Fruit fly (Drosophila melanogaster) whole organism, embryonic: ENCODE results near the gene CG5715.

Experiments
- Bteb2 ChIP-seq: fragments of 200-800 bp; sonication (Bioruptor generic); optimal IDR thresholded peaks from 2 replicates; lab custom pipeline; 2016; ENCODE audit warnings: missing biosample characterization, missing genetic modification characterization
- CG11456 ChIP-seq: fragments of 200-800 bp; sonication (Bioruptor generic); IDR thresholded peaks from 3 replicates; pipeline ENCODE4 v1.3.6; 2022; ENCODE audit warnings: missing biosample characterization, missing genetic modification characterization
- CG11560 ChIP-seq: fragments of 200-800 bp; sonication (Bioruptor generic); IDR thresholded peaks from 3 replicates; pipeline ENCODE4 v1.3.6; 2022; ENCODE audit warnings: missing biosample characterization, missing genetic modification characterization
- CG12071 ChIP-seq: fragments of 200-800 bp; sonication (Bioruptor generic); optimal IDR thresholded peaks from 3 replicates; lab custom pipeline; 2018; ENCODE audit warnings: missing biosample characterization, mild to moderate bottlenecking, missing genetic modification characterization
- CG12104 ChIP-seq: fragments of 200-800 bp; sonication (Bioruptor generic); optimal IDR thresholded peaks from 3 replicates; lab custom pipeline; 2016; ENCODE audit warnings: missing biosample characterization, missing genetic modification characterization
- CG1233 ChIP-seq: fragments of 200-800 bp; sonication (Bioruptor generic); optimal IDR thresholded peaks from 4 replicates; lab custom pipeline; 2018; ENCODE audit warnings: missing biosample characterization, mild to moderate bottlenecking, missing genetic modification characterization
- CG12659 ChIP-seq: fragments of 200-800 bp; sonication (Bioruptor generic); optimal IDR thresholded peaks from 3 replicates; lab custom pipeline; 2017; ENCODE audit warnings: mild to moderate bottlenecking, missing biosample characterization, missing genetic modification reagents, missing genetic modification characterization
- CG14965 ChIP-seq: fragments of 200-800 bp; sonication (Bioruptor generic); optimal IDR thresholded peaks from 2 replicates; lab custom pipeline; 2016; ENCODE audit warnings: missing biosample characterization, missing genetic modification characterization, borderline replicate concordance
- CG15269 ChIP-seq: fragments of 200-800 bp; sonication (Bioruptor generic); optimal IDR thresholded peaks from 2 replicates; lab custom pipeline; 2018; ENCODE audit warnings: missing biosample characterization, mild to moderate bottlenecking, missing genetic modification characterization, moderate library complexity
- CG15479 ChIP-seq: fragments of 200-800 bp; sonication (Bioruptor generic); optimal IDR thresholded peaks from 3 replicates; lab custom pipeline; 2019; ENCODE audit warnings: missing biosample characterization, mild to moderate bottlenecking, missing genetic modification characterization, moderate library complexity
- CG15514 ChIP-seq: fragments of 200-800 bp; sonication (Bioruptor generic); optimal IDR thresholded peaks from 3 replicates; lab custom pipeline; 2017; ENCODE audit warnings: missing biosample characterization, missing genetic modification characterization, mild to moderate bottlenecking, moderate library complexity, missing genetic modification reagents
- CG18262 ChIP-seq: fragments of 200-800 bp; optimal IDR thresholded peaks from 3 replicates; lab custom pipeline; 2019; ENCODE audit warnings: missing biosample characterization, mild to moderate bottlenecking, missing genetic modification characterization, moderate library complexity
- CG31388 ChIP-seq: fragments of 200-800 bp; sonication (Bioruptor generic); optimal IDR thresholded peaks from 2 replicates; lab custom pipeline; 2016; ENCODE audit warnings: missing biosample characterization, missing genetic modification characterization
- CG31441 ChIP-seq: fragments of 200-800 bp; sonication (Bioruptor generic); IDR thresholded peaks from 2 replicates; pipeline ENCODE4 v1.3.6; 2022; ENCODE audit warnings: missing biosample characterization, missing genetic modification characterization
- CG42726 ChIP-seq: fragments of 200-800 bp; sonication (Bioruptor generic); IDR thresholded peaks from 2 replicates; pipeline ENCODE4 v1.3.6; 2022; ENCODE audit warnings: missing biosample characterization, missing genetic modification characterization; ENCODE audit not compliant: partially characterized antibody
- CG6254 ChIP-seq: fragments of 200-800 bp; sonication (Bioruptor generic); optimal IDR thresholded peaks from 3 replicates; lab custom pipeline; 2017; ENCODE audit warnings: mild to moderate bottlenecking, missing biosample characterization, missing genetic modification reagents, missing genetic modification characterization
- CG6854 ChIP-seq: fragments of 200-800 bp; sonication (Bioruptor generic); optimal IDR thresholded peaks from 3 replicates; lab custom pipeline; 2017; ENCODE audit warnings: missing biosample characterization, mild to moderate bottlenecking, missing genetic modification characterization
- CG7745 ChIP-seq: fragments of 200-800 bp; sonication (Bioruptor generic); optimal IDR thresholded peaks from 2 replicates; lab custom pipeline; 2018; ENCODE audit warnings: missing biosample characterization, mild to moderate bottlenecking, missing genetic modification characterization, moderate library complexity
- CG7839 ChIP-seq: fragments of 200-800 bp; sonication (Bioruptor generic); optimal IDR thresholded peaks from 3 replicates; lab custom pipeline; 2018; ENCODE audit warnings: missing biosample characterization, mild to moderate bottlenecking, missing genetic modification characterization, moderate library complexity
- CG7987 ChIP-seq: fragments of 200-800 bp; sonication (Bioruptor generic); optimal IDR thresholded peaks from 2 replicates; lab custom pipeline; 2018; ENCODE audit warnings: missing biosample characterization, mild to moderate bottlenecking, missing genetic modification characterization, moderate library complexity
- CG9727 ChIP-seq: fragments of 200-800 bp; sonication (Bioruptor generic); optimal IDR thresholded peaks from 3 replicates; lab custom pipeline; 2017; ENCODE audit warnings: missing biosample characterization, mild to moderate bottlenecking, missing genetic modification characterization
- D ChIP-seq, 2 experiments: fragments of 200-800 bp in 1 of 2; fragments of >200 bp in 1 of 2; sonication (Bioruptor generic) in 1 of 2; optimal IDR thresholded peaks; 2 replicates in 1 of 2; 3 replicates in 1 of 2; lab custom pipeline; 2017; ENCODE audit warnings: mild to moderate bottlenecking in 1 of 2, missing biosample characterization in 1 of 2, missing genetic modification characterization in 1 of 2, missing genetic modification reagents in 1 of 2
- Dad ChIP-seq: fragments of 200-800 bp; sonication (Bioruptor generic); optimal IDR thresholded peaks from 3 replicates; lab custom pipeline; 2016; ENCODE audit warnings: missing biosample characterization, missing genetic modification characterization
- Drgx ChIP-seq: fragments of 200-800 bp; sonication (Bioruptor generic); IDR thresholded peaks from 2 replicates; pipeline ENCODE4 v1.3.6; 2022; ENCODE audit warnings: missing biosample characterization, missing genetic modification characterization
- HLH3B ChIP-seq: fragments of 200-800 bp; sonication (Bioruptor generic); IDR thresholded peaks from 2 replicates; pipeline ENCODE4 v1.3.6; 2022; ENCODE audit warnings: missing biosample characterization, missing genetic modification characterization
- Hr51 ChIP-seq, 2 experiments: fragments of 200-800 bp; sonication (Bioruptor generic); optimal IDR thresholded peaks; 2 replicates in 1 of 2; 3 replicates in 1 of 2; lab custom pipeline; 2016 to 2018; ENCODE audit warnings: missing biosample characterization in 2 of 2, missing genetic modification characterization in 2 of 2, mild to moderate bottlenecking in 1 of 2, moderate library complexity in 1 of 2
- Hsf ChIP-seq: fragments of 200-800 bp; sonication (Bioruptor generic); optimal IDR thresholded peaks from 3 replicates; lab custom pipeline; 2016; ENCODE audit warnings: missing biosample characterization, missing genetic modification characterization
- MESR4 ChIP-seq: fragments of 200-800 bp; sonication (Bioruptor generic); optimal IDR thresholded peaks from 2 replicates; lab custom pipeline; 2018; ENCODE audit warnings: missing biosample characterization, mild to moderate bottlenecking, missing genetic modification characterization, moderate library complexity
- Mad ChIP-seq: fragments of 200-800 bp; sonication (Bioruptor generic); optimal IDR thresholded peaks from 2 replicates; lab custom pipeline; 2016; ENCODE audit warnings: missing biosample characterization, missing genetic modification characterization
- NC2α ChIP-seq: fragments of 200-800 bp; sonication (Bioruptor generic); optimal IDR thresholded peaks from 2 replicates; lab custom pipeline; 2016; ENCODE audit warnings: missing biosample characterization, missing genetic modification characterization
- Ptx1 ChIP-seq: fragments of 200-800 bp; sonication (Bioruptor generic); IDR thresholded peaks from 2 replicates; pipeline ENCODE4 v1.3.6; 2022; ENCODE audit warnings: missing biosample characterization, missing genetic modification characterization
- Rfx ChIP-seq: fragments of 200-800 bp; sonication (Bioruptor generic); IDR thresholded peaks from 2 replicates; pipeline ENCODE4 v1.3.6; 2022; ENCODE audit warnings: missing biosample characterization, missing genetic modification characterization
- Scr ChIP-seq: fragments of 200-800 bp; sonication (Bioruptor generic); IDR thresholded peaks from 2 replicates; pipeline ENCODE4 v1.3.6; 2022; ENCODE audit warnings: missing biosample characterization, missing genetic modification characterization; ENCODE audit not compliant: partially characterized antibody
- Sox100B ChIP-seq: fragments of 200-800 bp; sonication (Bioruptor generic); optimal IDR thresholded peaks from 3 replicates; lab custom pipeline; 2018; ENCODE audit warnings: missing biosample characterization, mild to moderate bottlenecking, missing genetic modification characterization
- Xrp1 ChIP-seq: fragments of 200-800 bp; sonication (Bioruptor generic); IDR thresholded peaks from 2 replicates; pipeline ENCODE4 v1.3.6; 2022; ENCODE audit warnings: missing biosample characterization, missing genetic modification characterization
- bowl ChIP-seq: fragments of 200-800 bp; sonication (Bioruptor generic); IDR thresholded peaks from 2 replicates; pipeline ENCODE4 v1.3.6; 2022; ENCODE audit warnings: missing biosample characterization, missing genetic modification characterization
- chinmo ChIP-seq: fragments of 200-800 bp; sonication (Bioruptor generic); IDR thresholded peaks from 4 replicates; pipeline ENCODE4 v1.3.6; 2022; ENCODE audit warnings: missing biosample characterization, missing genetic modification characterization; ENCODE audit not compliant: partially characterized antibody
- ci ChIP-seq: fragments of 200-800 bp; sonication (Bioruptor generic); IDR thresholded peaks from 3 replicates; pipeline ENCODE4 v1.3.6; 2022; ENCODE audit warnings: missing biosample characterization, missing genetic modification characterization
- cwo ChIP-seq: fragments of 200-800 bp; sonication (Bioruptor generic); optimal IDR thresholded peaks from 3 replicates; lab custom pipeline; 2017; ENCODE audit warnings: missing biosample characterization, missing genetic modification characterization, mild to moderate bottlenecking, moderate library complexity, missing genetic modification reagents
- fu2 ChIP-seq: fragments of 200-800 bp; sonication (Bioruptor generic); optimal IDR thresholded peaks from 2 replicates; lab custom pipeline; 2016; ENCODE audit warnings: missing biosample characterization, missing genetic modification characterization
- grau ChIP-seq: fragments of 200-800 bp; optimal IDR thresholded peaks from 3 replicates; lab custom pipeline; 2019; ENCODE audit warnings: missing biosample characterization, mild to moderate bottlenecking, missing genetic modification characterization, moderate library complexity
- gsb ChIP-seq: fragments of 200-800 bp; sonication (Bioruptor generic); IDR thresholded peaks from 2 replicates; pipeline ENCODE4 v1.3.6; 2022; ENCODE audit warnings: missing biosample characterization, missing genetic modification characterization
- ham ChIP-seq: fragments of 200-800 bp; sonication (Bioruptor generic); IDR thresholded peaks from 2 replicates; pipeline ENCODE4 v1.3.6; 2022; ENCODE audit warnings: missing biosample characterization, missing genetic modification characterization
- inv ChIP-seq: fragments of 200-800 bp; sonication (Bioruptor generic); IDR thresholded peaks from 2 replicates; pipeline ENCODE4 v1.3.6; 2022; ENCODE audit warnings: missing biosample characterization, missing genetic modification characterization; ENCODE audit not compliant: partially characterized antibody
- ken ChIP-seq: fragments of 200-800 bp; sonication (Bioruptor generic); IDR thresholded peaks from 3 replicates; pipeline ENCODE4 v1.3.6; 2022; ENCODE audit warnings: missing biosample characterization, missing genetic modification characterization
- sim ChIP-seq: fragments of 200-800 bp; sonication (Bioruptor generic); IDR thresholded peaks from 2 replicates; pipeline ENCODE4 v1.3.6; 2022; ENCODE audit warnings: missing biosample characterization, missing genetic modification characterization
- so ChIP-seq: fragments of 200-800 bp; sonication (Bioruptor generic); IDR thresholded peaks from 3 replicates; pipeline ENCODE4 v1.3.6; 2022; ENCODE audit warnings: missing biosample characterization, missing genetic modification characterization
- sob ChIP-seq: fragments of 200-800 bp; sonication (Bioruptor generic); IDR thresholded peaks from 2 replicates; pipeline ENCODE4 v1.3.6; 2022; ENCODE audit warnings: missing biosample characterization, missing genetic modification characterization
- ssp ChIP-seq: fragments of 200-800 bp; sonication (Bioruptor generic); IDR thresholded peaks from 2 replicates; pipeline ENCODE4 v1.3.6; 2022; ENCODE audit warnings: missing biosample characterization, missing genetic modification characterization

Gene CG5715

DNA sequence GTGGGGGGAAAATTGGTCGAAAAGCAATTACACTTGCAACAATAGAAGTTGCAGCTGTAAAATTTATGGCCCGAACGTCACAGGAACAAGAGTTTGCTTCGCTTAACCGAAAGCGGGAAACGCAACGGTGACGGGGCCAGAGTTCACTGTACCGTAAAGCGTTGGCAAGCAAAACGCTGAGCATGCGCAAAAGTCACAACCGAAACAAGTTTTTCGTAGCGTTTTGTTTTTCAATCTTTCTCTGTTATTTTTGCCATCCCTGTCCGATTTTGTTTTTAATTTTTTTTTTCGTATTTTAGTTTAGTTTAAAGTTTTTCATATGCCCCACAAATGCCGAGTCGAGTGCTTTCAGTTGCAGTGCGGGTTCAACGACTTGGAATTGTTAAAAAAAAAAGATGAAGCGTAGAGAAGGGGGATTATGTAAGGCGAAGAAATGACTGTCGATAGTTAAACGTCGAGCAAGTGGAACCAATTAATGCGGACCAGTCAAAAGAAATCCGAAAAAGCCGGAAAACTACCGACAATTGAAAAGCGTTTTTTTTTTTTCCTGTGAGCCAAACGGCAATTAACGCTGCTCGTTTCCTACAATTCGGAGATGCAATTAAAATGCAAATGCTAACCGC is 26.5 kb downstream of the CG5715 start:
- TF ChIP-seq CG31441: no peak
- TF ChIP-seq CG11456: no peak
- no peak for TF ChIP-seq Bteb2 (GFP tag; lab: Kevin White, UChicago)
- no peak for TF ChIP-seq Hsf (GFP tag; lab: Kevin White, UChicago)
- 0 out of 2 replicates have a peak, but pooled peaks have one; percentile 24 for TF ChIP-seq sob (GFP tag; lab: Robert Waterston, UW)
- TF ChIP-seq CG7987 (GFP tag; lab: Kevin White, UChicago): no peak
- no peak for TF ChIP-seq CG1233
- TF ChIP-seq fu2: no peak
- TF ChIP-seq sim: no peak
- TF ChIP-seq CG11560: no peak
- TF ChIP-seq bowl (GFP tag; lab: Robert Waterston, UW): no peak
- no peak for TF ChIP-seq CG7745 (tag; lab: Kevin White, UChicago)
- no peak for TF ChIP-seq CG9727 (GFP tag; lab: Kevin White, UChicago)
- no peak for TF ChIP-seq CG31388
- no peak for TF ChIP-seq CG6254
- no peak for TF ChIP-seq Scr
- TF ChIP-seq Ptx1 (GFP tag; lab: Robert Waterston, UW): 0 out of 2 replicates have a peak, but pooled peaks have one; percentile 12
- TF ChIP-seq cwo (GFP tag; lab: Kevin White, UChicago): no peak
- TF ChIP-seq chinmo (GFP tag; lab: Robert Waterston, UW): 0 out of 4 replicates have a peak, but pooled peaks have one; percentile 55
- TF ChIP-seq Mad (GFP tag; lab: Kevin White, UChicago): no peak
- no peak for TF ChIP-seq CG15514 (GFP tag; lab: Kevin White, UChicago)
- TF ChIP-seq Dad (GFP tag; lab: Kevin White, UChicago): no peak
- TF ChIP-seq D (optimal IDR thresholded peaks at IDR 0.05; lab: Kevin White, UChicago): no peak
- no peak for TF ChIP-seq D (GFP tag; optimal IDR thresholded peaks at IDR 0.05; lab: Kevin White, UChicago)
- no peak for TF ChIP-seq CG15479 (GFP tag; lab: Kevin White, UChicago)
- no peak for TF ChIP-seq ken
- TF ChIP-seq Sox100B (GFP tag; lab: Kevin White, UChicago): no peak
- TF ChIP-seq CG6854 (GFP tag; lab: Kevin White, UChicago): no peak
- no peak for TF ChIP-seq CG12104 (GFP tag; lab: Kevin White, UChicago)
- TF ChIP-seq CG15269 (tag; lab: Kevin White, UChicago): no peak
- TF ChIP-seq CG7839 (tag; lab: Kevin White, UChicago): no peak
- TF ChIP-seq CG42726: no peak
- no peak for TF ChIP-seq so
- no peak for TF ChIP-seq ham (GFP tag; lab: Robert Waterston, UW)
- TF ChIP-seq CG12659: no peak
- peak; percentile 72 for TF ChIP-seq grau (tag; lab: Kevin White, UChicago)
- 0 out of 2 replicates have a peak, but pooled peaks have one; percentile 14 for TF ChIP-seq HLH3B (GFP tag; lab: Robert Waterston, UW)
- TF ChIP-seq Rfx: peak; percentile 38; the same call in 1 of the 2 replicates
- no peak for TF ChIP-seq CG14965 (GFP tag; lab: Kevin White, UChicago)
- no peak for TF ChIP-seq MESR4 (GFP tag; lab: Kevin White, UChicago)
- no peak for TF ChIP-seq gsb
- no peak for TF ChIP-seq ssp (GFP tag; lab: Robert Waterston, UW)
- no peak for TF ChIP-seq inv (GFP tag; lab: Robert Waterston, UW)
- TF ChIP-seq Drgx: no peak
- TF ChIP-seq ci: no peak
- no peak for TF ChIP-seq Hr51 (GFP tag; optimal IDR thresholded peaks at IDR 0.05; lab: Kevin White, UChicago)
- no peak for TF ChIP-seq NC2α (GFP tag; lab: Kevin White, UChicago)
- no peak for TF ChIP-seq CG18262 (tag; lab: Kevin White, UChicago)
- TF ChIP-seq CG12071 (GFP tag; lab: Kevin White, UChicago): no peak
- TF ChIP-seq Xrp1 (GFP tag; lab: Robert Waterston, UW): no peak
